Fruit fly (Drosophila melanogaster) whole organism, embryonic: Measurements from ENCODE around the gene bwa.

ENCODE experiments used
- Abd-B ChIP-seq: fragments of 200-800 bp; sonication (Bioruptor generic); optimal IDR thresholded peaks from 2 replicates; lab custom pipeline; 2018; ENCODE audit warnings: missing biosample characterization, mild to moderate bottlenecking, missing genetic modification characterization, moderate library complexity
- Bgb ChIP-seq: fragments of 200-800 bp; sonication (Bioruptor generic); IDR thresholded peaks from 2 replicates; pipeline ENCODE4 v1.3.6; 2022; ENCODE audit warnings: missing biosample characterization, missing genetic modification characterization; ENCODE audit not compliant: partially characterized antibody
- BtbVII ChIP-seq: fragments of 200-800 bp; sonication (Bioruptor generic); optimal IDR thresholded peaks from 3 replicates; lab custom pipeline; 2017; ENCODE audit warnings: missing biosample characterization, mild to moderate bottlenecking, missing genetic modification characterization
- CG11456 ChIP-seq: fragments of 200-800 bp; sonication (Bioruptor generic); IDR thresholded peaks from 3 replicates; pipeline ENCODE4 v1.3.6; 2022; ENCODE audit warnings: missing biosample characterization, missing genetic modification characterization
- CG11504 ChIP-seq: fragments of 200-800 bp; sonication (Bioruptor generic); optimal IDR thresholded peaks from 3 replicates; lab custom pipeline; 2019; ENCODE audit warnings: missing biosample characterization, mild to moderate bottlenecking, missing genetic modification characterization, moderate library complexity
- CG13296 ChIP-seq: fragments of 200-800 bp; sonication (Bioruptor generic); optimal IDR thresholded peaks from 3 replicates; lab custom pipeline; 2018; ENCODE audit warnings: missing biosample characterization, mild to moderate bottlenecking, missing genetic modification characterization
- CG14710 ChIP-seq: fragments of 200-800 bp; sonication (Bioruptor generic); optimal IDR thresholded peaks from 3 replicates; lab custom pipeline; 2019; ENCODE audit warnings: missing biosample characterization, mild to moderate bottlenecking, missing genetic modification characterization, moderate library complexity
- CG15479 ChIP-seq: fragments of 200-800 bp; sonication (Bioruptor generic); optimal IDR thresholded peaks from 3 replicates; lab custom pipeline; 2019; ENCODE audit warnings: missing biosample characterization, mild to moderate bottlenecking, missing genetic modification characterization, moderate library complexity
- CG16815 ChIP-seq: fragments of 200-800 bp; sonication (Bioruptor generic); optimal IDR thresholded peaks from 3 replicates; lab custom pipeline; 2017; ENCODE audit warnings: missing biosample characterization, mild to moderate bottlenecking, missing genetic modification characterization
- CG17802 ChIP-seq: fragments of 200-800 bp; sonication (Bioruptor generic); optimal IDR thresholded peaks from 2 replicates; lab custom pipeline; 2018; ENCODE audit warnings: missing biosample characterization, mild to moderate bottlenecking, missing genetic modification characterization, moderate library complexity
- CG33213 ChIP-seq: fragments of 200-800 bp; sonication (Bioruptor generic); optimal IDR thresholded peaks from 3 replicates; lab custom pipeline; 2016; ENCODE audit warnings: missing biosample characterization, missing genetic modification characterization
- CG3407 ChIP-seq: fragments of 200-800 bp; sonication (Bioruptor generic); optimal IDR thresholded peaks from 2 replicates; lab custom pipeline; 2018; ENCODE audit warnings: missing biosample characterization, mild to moderate bottlenecking, missing genetic modification characterization
- CG4328 ChIP-seq: fragments of 200-800 bp; sonication (Bioruptor generic); optimal IDR thresholded peaks from 3 replicates; lab custom pipeline; 2017; ENCODE audit warnings: missing biosample characterization, missing genetic modification reagents, missing genetic modification characterization
- CG4360 ChIP-seq: fragments of 200-800 bp; sonication (Bioruptor generic); IDR thresholded peaks from 2 replicates; pipeline ENCODE4 v1.3.6; 2022; ENCODE audit warnings: missing biosample characterization, missing genetic modification characterization
- CG6765 ChIP-seq: fragments of 200-800 bp; sonication (Bioruptor generic); optimal IDR thresholded peaks from 3 replicates; lab custom pipeline; 2017; ENCODE audit warnings: missing biosample characterization, mild to moderate bottlenecking, missing genetic modification characterization
- CG8089 ChIP-seq: fragments of 200-800 bp; sonication (Bioruptor generic); optimal IDR thresholded peaks from 3 replicates; lab custom pipeline; 2016; ENCODE audit warnings: missing biosample characterization, missing genetic modification characterization
- CG9609 ChIP-seq: fragments of 200-800 bp; sonication (Bioruptor generic); optimal IDR thresholded peaks from 3 replicates; lab custom pipeline; 2016; ENCODE audit warnings: missing biosample characterization, missing genetic modification characterization
- D19B ChIP-seq: fragments of 200-800 bp; sonication (Bioruptor generic); optimal IDR thresholded peaks from 2 replicates; lab custom pipeline; 2017; ENCODE audit warnings: missing biosample characterization, mild to moderate bottlenecking, missing genetic modification characterization
- Deaf1 ChIP-seq: fragments of 200-800 bp; optimal IDR thresholded peaks from 3 replicates; lab custom pipeline; 2019; ENCODE audit warnings: missing biosample characterization, mild to moderate bottlenecking, missing genetic modification characterization, moderate library complexity
- E2f2 ChIP-seq: fragments of 200-800 bp; sonication (Bioruptor generic); IDR thresholded peaks from 2 replicates; pipeline ENCODE4 v1.3.6; 2022; ENCODE audit warnings: missing biosample characterization, missing genetic modification characterization
- GATAe ChIP-seq: fragments of 200-800 bp; sonication (Bioruptor generic); conservative IDR thresholded peaks from 2 replicates; pipeline ENCODE4 v1.3.6; 2022; ENCODE audit warnings: missing biosample characterization, missing genetic modification characterization
- HLH3B ChIP-seq: fragments of 200-800 bp; sonication (Bioruptor generic); IDR thresholded peaks from 2 replicates; pipeline ENCODE4 v1.3.6; 2022; ENCODE audit warnings: missing biosample characterization, missing genetic modification characterization
- Jarid2 ChIP-seq: fragments of 200-800 bp; sonication (Bioruptor generic); optimal IDR thresholded peaks from 3 replicates; lab custom pipeline; 2017; ENCODE audit warnings: mild to moderate bottlenecking, missing biosample characterization, missing genetic modification reagents, missing genetic modification characterization
- Lhr ChIP-seq: fragments of 200-800 bp; sonication (Bioruptor generic); optimal IDR thresholded peaks from 3 replicates; lab custom pipeline; 2017; ENCODE audit warnings: mild to moderate bottlenecking, missing biosample characterization, missing genetic modification reagents, missing genetic modification characterization
- Max ChIP-seq: fragments of 200-800 bp; sonication (Bioruptor generic); optimal IDR thresholded peaks from 2 replicates; lab custom pipeline; 2016; ENCODE audit warnings: missing biosample characterization, mild to moderate bottlenecking, missing genetic modification characterization
- Rx ChIP-seq: fragments of 200-800 bp; sonication (Bioruptor generic); IDR thresholded peaks from 2 replicates; pipeline ENCODE4 v1.3.6; 2022; ENCODE audit warnings: missing biosample characterization, missing genetic modification characterization
- Sox100B ChIP-seq: fragments of 200-800 bp; sonication (Bioruptor generic); optimal IDR thresholded peaks from 3 replicates; lab custom pipeline; 2018; ENCODE audit warnings: missing biosample characterization, mild to moderate bottlenecking, missing genetic modification characterization
- Sry-δ ChIP-seq: fragments of 200-800 bp; sonication (Bioruptor generic); optimal IDR thresholded peaks from 2 replicates; lab custom pipeline; 2016; ENCODE audit warnings: missing biosample characterization, missing genetic modification characterization
- amos ChIP-seq: fragments of 200-800 bp; sonication (Bioruptor generic); IDR thresholded peaks from 2 replicates; pipeline ENCODE4 v1.3.6; 2022; ENCODE audit warnings: missing biosample characterization, missing genetic modification characterization; ENCODE audit not compliant: partially characterized antibody
- ara ChIP-seq: fragments of 200-800 bp; sonication (Bioruptor generic); IDR thresholded peaks from 2 replicates; pipeline ENCODE4 v1.3.6; 2022; ENCODE audit warnings: missing biosample characterization, missing genetic modification characterization
- cad ChIP-seq: fragments of >200 bp; optimal IDR thresholded peaks from 2 replicates; lab custom pipeline; 2017; ENCODE audit warnings: missing biosample characterization, missing genetic modification characterization
- dimm ChIP-seq: fragments of 200-800 bp; sonication (Bioruptor generic); IDR thresholded peaks from 2 replicates; pipeline ENCODE4 v1.3.6; 2022; ENCODE audit warnings: missing biosample characterization, missing genetic modification characterization
- ewg ChIP-seq: fragments of 200-800 bp; sonication (Bioruptor generic); optimal IDR thresholded peaks from 3 replicates; lab custom pipeline; 2017; ENCODE audit warnings: mild to moderate bottlenecking, missing biosample characterization, missing genetic modification reagents, missing genetic modification characterization
- fd64A ChIP-seq: fragments of 200-800 bp; sonication (Bioruptor generic); optimal IDR thresholded peaks from 3 replicates; lab custom pipeline; 2018; ENCODE audit warnings: missing biosample characterization, mild to moderate bottlenecking, missing genetic modification characterization
- fd96Cb ChIP-seq: fragments of 200-800 bp; sonication (Bioruptor generic); optimal IDR thresholded peaks from 2 replicates; lab custom pipeline; 2018; ENCODE audit warnings: missing biosample characterization, mild to moderate bottlenecking, missing genetic modification characterization, moderate library complexity
- fru ChIP-seq: fragments of >200 bp; optimal IDR thresholded peaks from 2 replicates; lab custom pipeline; 2017
- kay ChIP-seq: fragments of 200-800 bp; sonication (Bioruptor generic); optimal IDR thresholded peaks from 2 replicates; lab custom pipeline; 2016; ENCODE audit warnings: missing biosample characterization, missing genetic modification characterization
- ken ChIP-seq: fragments of 200-800 bp; sonication (Bioruptor generic); IDR thresholded peaks from 3 replicates; pipeline ENCODE4 v1.3.6; 2022; ENCODE audit warnings: missing biosample characterization, missing genetic modification characterization
- p53 ChIP-seq: fragments of 200-800 bp; sonication (Bioruptor generic); optimal IDR thresholded peaks from 2 replicates; lab custom pipeline; 2016; ENCODE audit warnings: missing biosample characterization, missing genetic modification characterization
- pros ChIP-seq: fragments of 200-800 bp; sonication (Bioruptor generic); optimal IDR thresholded peaks from 3 replicates; lab custom pipeline; 2019; ENCODE audit warnings: missing biosample characterization, mild to moderate bottlenecking, missing genetic modification characterization, moderate library complexity
- pum ChIP-seq: fragments of 200-800 bp; sonication (Bioruptor generic); optimal IDR thresholded peaks from 2 replicates; lab custom pipeline; 2016; ENCODE audit warnings: missing biosample characterization, missing genetic modification characterization
- sens ChIP-seq: fragments of 200-800 bp; sonication (Bioruptor generic); peaks from one replicate; lab custom pipeline; 2016; ENCODE audit warnings: missing biosample characterization, missing genetic modification characterization
- stwl ChIP-seq: fragments of 200-800 bp; sonication (Bioruptor generic); optimal IDR thresholded peaks from 3 replicates; lab custom pipeline; 2018; ENCODE audit warnings: missing biosample characterization, mild to moderate bottlenecking, missing genetic modification characterization, moderate library complexity
- tap ChIP-seq: fragments of 200-800 bp; optimal IDR thresholded peaks from 3 replicates; lab custom pipeline; 2019; ENCODE audit warnings: missing biosample characterization, mild to moderate bottlenecking, missing genetic modification characterization, moderate library complexity
- tio ChIP-seq: fragments of 200-800 bp; sonication (Bioruptor generic); optimal IDR thresholded peaks from 2 replicates; lab custom pipeline; 2017; ENCODE audit warnings: missing biosample characterization, missing genetic modification characterization, inconsistent platforms
- vfl ChIP-seq: fragments of 200-800 bp; sonication (Bioruptor generic); optimal IDR thresholded peaks from 2 replicates; lab custom pipeline; 2016; ENCODE audit warnings: missing biosample characterization, missing genetic modification characterization
- vnd ChIP-seq: fragments of 200-800 bp; sonication (Bioruptor generic); IDR thresholded peaks from 3 replicates; pipeline ENCODE4 v1.3.6; 2022; ENCODE audit warnings: missing biosample characterization, missing genetic modification characterization; ENCODE audit not compliant: partially characterized antibody
- zen ChIP-seq: fragments of 200-800 bp; sonication (Bioruptor generic); optimal IDR thresholded peaks from 3 replicates; lab custom pipeline; 2018; ENCODE audit warnings: missing biosample characterization, mild to moderate bottlenecking, missing genetic modification characterization, moderate library complexity

Gene bwa

DNA sequence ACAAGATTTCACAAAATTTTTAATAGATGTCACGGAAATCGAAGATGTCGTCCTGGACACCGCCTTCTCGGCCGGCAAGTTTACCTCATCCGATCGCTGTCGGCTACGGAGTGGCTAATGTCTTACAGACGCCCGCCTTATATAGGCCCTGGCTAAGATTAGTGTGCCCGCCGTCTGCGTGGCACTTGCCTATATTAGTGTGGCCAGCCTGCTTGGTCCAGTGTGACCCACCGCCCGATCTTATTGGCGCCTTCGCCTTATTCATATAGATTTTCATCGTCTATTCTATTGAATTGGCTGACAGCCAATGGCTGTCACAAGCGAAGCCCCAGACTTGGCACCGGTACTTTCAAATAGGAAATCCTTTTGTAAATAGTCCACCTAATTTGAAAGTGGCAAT is 49.7 kb downstream of the bwa start (continued):
- TF ChIP-seq amos (GFP tag; lab: Robert Waterston, UW) (peak; percentile 16; the same call in 1 of the 2 replicates), CG14710 (tag; lab: Kevin White, UChicago) (peak; percentile 12), pum (no peak), stwl (tag; lab: Kevin White, UChicago) (peak; percentile 51), fd96Cb (tag; lab: Kevin White, UChicago) (no peak), CG3407 (GFP tag; lab: Kevin White, UChicago) (no peak), dimm (no peak), E2f2 (GFP tag; lab: Robert Waterston, UW) (peak; percentile 27), Jarid2 (no peak), ara (GFP tag; lab: Robert Waterston, UW) (no peak), Max (GFP tag; lab: Kevin White, UChicago) (no peak), Rx (GFP tag; lab: Robert Waterston, UW) (no peak), p53 (GFP tag; lab: Kevin White, UChicago) (no peak), CG4328 (GFP tag; lab: Kevin White, UChicago) (no peak), GATAe (no peak), CG6765 (GFP tag; lab: Kevin White, UChicago) (no peak), CG33213 (GFP tag; lab: Kevin White, UChicago) (peak; percentile 73), vfl (GFP tag; lab: Kevin White, UChicago) (no peak), Abd-B (GFP tag; lab: Kevin White, UChicago) (no peak), fru (lab: Kevin White, UChicago) (no peak), zen (peak; percentile 2), CG4360 (no peak), HLH3B (GFP tag; lab: Robert Waterston, UW) (no peak), CG16815 (GFP tag; lab: Kevin White, UChicago) (no peak), Lhr (GFP tag; lab: Kevin White, UChicago) (peak; percentile 89)

DNA sequence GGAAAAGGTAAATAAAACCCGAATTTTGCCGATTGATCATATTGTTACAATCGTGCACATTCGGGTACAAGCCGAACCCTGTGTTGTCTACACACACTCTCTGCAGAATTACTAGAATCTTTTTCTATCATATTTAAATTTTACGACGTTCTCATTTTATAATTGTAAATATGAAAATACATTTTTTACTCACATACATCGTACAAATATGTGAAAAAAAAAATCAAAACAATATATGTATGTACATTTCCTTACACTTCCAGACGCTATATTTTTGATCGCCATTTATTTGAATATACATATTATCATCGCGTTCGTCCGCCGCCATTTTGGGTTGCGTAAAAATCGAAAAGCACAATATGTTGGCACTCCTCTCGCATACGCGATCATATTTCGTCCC is 51.6 kb downstream of the bwa start:
- TF ChIP-seq pros (no peak), sens (GFP tag; lab: Kevin White, UChicago) (peak; percentile 11), fru (lab: Kevin White, UChicago) (no peak), cad (no peak), Sry-δ (GFP tag; lab: Kevin White, UChicago) (no peak), CG9609 (GFP tag; lab: Kevin White, UChicago) (no peak), vnd (GFP tag; lab: Robert Waterston, UW) (no peak), dimm (no peak), Deaf1 (peak; percentile 56), CG11504 (tag; lab: Kevin White, UChicago) (peak; percentile 23), p53 (GFP tag; lab: Kevin White, UChicago) (no peak)

DNA sequence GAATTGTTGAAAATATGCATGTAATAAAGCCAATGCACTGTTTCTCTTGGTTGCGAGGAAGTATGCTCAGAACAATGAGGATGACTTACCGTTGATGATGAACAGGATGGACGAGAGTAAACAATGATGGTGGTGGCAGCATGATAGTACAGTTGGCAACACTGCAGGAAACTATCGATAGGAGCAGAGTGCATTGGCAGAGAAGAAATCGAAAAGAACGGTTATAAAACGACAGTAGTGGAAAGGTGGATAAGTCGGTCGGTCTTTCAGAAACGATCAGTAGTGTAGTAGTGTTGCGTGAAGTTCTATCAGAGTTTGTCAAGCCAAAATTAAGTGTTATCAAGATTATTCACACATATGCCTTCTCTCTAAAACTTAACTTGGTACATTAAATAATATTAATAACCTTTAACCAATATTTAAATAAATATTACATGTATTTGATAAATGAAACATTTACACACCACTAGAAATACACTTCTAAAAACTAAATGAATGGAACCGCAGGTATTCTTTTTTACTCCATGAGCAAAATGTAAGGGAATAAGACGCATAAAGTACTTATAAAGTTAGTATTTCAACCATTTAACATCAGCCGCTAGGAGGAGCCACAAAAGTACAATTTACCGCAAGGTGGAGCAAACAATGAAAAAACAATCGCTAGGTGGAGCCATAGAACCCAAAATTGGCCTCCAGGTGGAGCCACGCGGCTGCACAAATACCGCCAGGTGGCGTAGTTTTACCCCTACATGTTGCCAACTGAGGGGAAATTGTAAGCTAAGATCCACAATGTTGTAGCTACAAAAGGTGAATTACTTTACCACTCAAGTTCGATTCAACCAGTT is 54.4 kb downstream of the bwa start:
- TF ChIP-seq kay (GFP tag; lab: Kevin White, UChicago) (peak; percentile 78), ken (GFP tag; lab: Robert Waterston, UW) (peak; percentile 96), CG11456 (GFP tag; lab: Robert Waterston, UW) (peak; percentile 100), tio (GFP tag; lab: Kevin White, UChicago) (peak; percentile 76), CG13296 (GFP tag; lab: Kevin White, UChicago) (peak; percentile 70), CG17802 (tag; lab: Kevin White, UChicago) (peak; percentile 72), CG15479 (no peak), Sox100B (peak; percentile 57), tap (tag; lab: Kevin White, UChicago) (peak; percentile 41), BtbVII (GFP tag; lab: Kevin White, UChicago) (peak; percentile 36), fd64A (no peak), ewg (GFP tag; lab: Kevin White, UChicago) (peak; percentile 67), Bgb (GFP tag; lab: Robert Waterston, UW) (peak; percentile 64), D19B (peak; percentile 37), CG8089 (peak; percentile 95)
